Fruit fly (Drosophila melanogaster) whole organism, prepupa: Measurements from ENCODE around the gene Grip75.

Source experiments
- CG10631 ChIP-seq: fragments of 200-800 bp; sonication (Bioruptor generic); optimal IDR thresholded peaks from 2 replicates; lab custom pipeline; 2016; ENCODE audit warnings: missing biosample characterization, missing genetic modification characterization
- CG16779 ChIP-seq: fragments of 200-800 bp; sonication (Bioruptor generic); optimal IDR thresholded peaks from 3 replicates; lab custom pipeline; 2017; ENCODE audit warnings: missing biosample characterization, mild to moderate bottlenecking, missing genetic modification characterization
- CG9139 ChIP-seq: fragments of 200-800 bp; sonication (Bioruptor generic); optimal IDR thresholded peaks from 3 replicates; lab custom pipeline; 2017; ENCODE audit warnings: missing biosample characterization, mild to moderate bottlenecking, missing genetic modification characterization
- Eip78C ChIP-seq: fragments of 200-800 bp; sonication (Bioruptor generic); peaks from one replicate; lab custom pipeline; 2016; ENCODE audit warnings: missing biosample characterization, missing genetic modification characterization
- Hr39 ChIP-seq: fragments of 200-800 bp; sonication (Bioruptor generic); optimal IDR thresholded peaks from 2 replicates; lab custom pipeline; 2016; ENCODE audit warnings: missing biosample characterization, missing genetic modification characterization
- Met ChIP-seq: fragments of 200-800 bp; sonication (Bioruptor generic); optimal IDR thresholded peaks from 3 replicates; lab custom pipeline; 2016; ENCODE audit warnings: missing biosample characterization, missing genetic modification characterization
- OdsH ChIP-seq: fragments of 200-800 bp; sonication (Bioruptor generic); optimal IDR thresholded peaks from 3 replicates; lab custom pipeline; 2016; ENCODE audit warnings: missing biosample characterization, missing genetic modification characterization
- fd85E ChIP-seq: fragments of 200-800 bp; sonication (Bioruptor generic); optimal IDR thresholded peaks from 3 replicates; lab custom pipeline; 2016; ENCODE audit warnings: missing biosample characterization, missing genetic modification characterization
- pdm3 ChIP-seq: fragments of 200-800 bp; sonication (Bioruptor generic); optimal IDR thresholded peaks from 3 replicates; lab custom pipeline; 2016; ENCODE audit warnings: missing biosample characterization, missing genetic modification characterization
- ss ChIP-seq, 2 experiments: fragments of 200-800 bp; sonication (Bioruptor generic); optimal IDR thresholded peaks; 2 replicates in 1 of 2; 3 replicates in 1 of 2; lab custom pipeline; 2017 to 2018; ENCODE audit warnings: mild to moderate bottlenecking in 2 of 2, missing biosample characterization in 2 of 2, missing genetic modification characterization in 2 of 2, moderate library complexity in 1 of 2
- vri ChIP-seq: fragments of 200-800 bp; sonication (Bioruptor generic); optimal IDR thresholded peaks from 3 replicates; lab custom pipeline; 2016; ENCODE audit warnings: missing biosample characterization, mild to moderate bottlenecking, missing genetic modification characterization

dm6 chr2L:10474268-10474678, 8.8 kb upstream of the Grip75 start, which contains the start of gene RluA-1:
- TF ChIP-seq CG9139 (GFP tag; lab: Kevin White, UChicago) (peak; percentile 93), Hr39 (GFP tag; lab: Kevin White, UChicago) (peak; percentile 82), fd85E (peak; percentile 78), Eip78C (GFP tag; lab: Kevin White, UChicago) (peak; percentile 99), ss (GFP tag; optimal IDR thresholded peaks at IDR 0.05; lab: Kevin White, UChicago) (peak; percentile 93 to 96), vri (no peak), pdm3 (GFP tag; lab: Kevin White, UChicago) (peak; percentile 95), CG10631 (GFP tag; lab: Kevin White, UChicago) (peak; percentile 98), CG16779 (peak; percentile 93), Met (GFP tag; lab: Kevin White, UChicago) (peak; percentile 85), OdsH (GFP tag; lab: Kevin White, UChicago) (peak; percentile 97)
